Worm (Caenorhabditis elegans): ENCODE measurements around the gene T08G5.1.

ce11 chrV:14026194-14026593 lies 7.6 kb downstream of the T08G5.1 start, which contains the start of gene T08G5.2:
- TF ChIP-seq ama-1 (optimal IDR thresholded peaks at IDR 0.05) (no peak), efl-1 (optimal IDR thresholded peaks at IDR 0.05) (no peak), efl-1 (GFP tag; optimal IDR thresholded peaks at IDR 0.05 in 1 of 2) (no peak), elt-3 (tag; optimal IDR thresholded peaks at IDR 0.05) (no peak), rnt-1 (tag; optimal IDR thresholded peaks at IDR 0.05) (no peak), nhr-47 (tag; optimal IDR thresholded peaks at IDR 0.05) (no peak), nhr-76 (tag; optimal IDR thresholded peaks at IDR 0.05) (no peak), ztf-11 (tag; optimal IDR thresholded peaks at IDR 0.05) (no peak), nhr-237 (tag; optimal IDR thresholded peaks at IDR 0.05) (no peak), lsy-2 (tag; optimal IDR thresholded peaks at IDR 0.05) (no peak), ceh-82 (tag; optimal IDR thresholded peaks at IDR 0.05) (no peak), ztf-4 (tag; optimal IDR thresholded peaks at IDR 0.05) (no peak)
